Worm (Caenorhabditis elegans) whole organism, L4 larva: ENCODE data around the gene T24D5.3.

Experiments used
- R02D3.7 ChIP-seq: fragments of 150-350 bp; sonication (generic microtip); optimal IDR thresholded peaks from 3 replicates; lab custom pipeline; 2014; ENCODE audit warnings: missing biosample characterization, missing genetic modification characterization
- ceh-82 ChIP-seq: sonication (generic microtip); optimal IDR thresholded peaks from 2 replicates; lab custom pipeline; 2017; ENCODE audit warnings: missing biosample characterization, missing genetic modification characterization
- daf-12 ChIP-seq: fragments of 150-350 bp; optimal IDR thresholded peaks from 2 replicates; lab custom pipeline; 2014; ENCODE audit warnings: missing biosample characterization, missing genetic modification reagents, missing genetic modification characterization
- lin-38 ChIP-seq: fragments of 200-800 bp; sonication (Bioruptor generic); IDR thresholded peaks from 2 replicates; pipeline ENCODE4 v1.3.6; 2022; ENCODE audit warnings: missing genetic modification reagents, missing genetic modification characterization, missing compliant biosample characterization
- lin-39 ChIP-seq: fragments of 150-350 bp; optimal IDR thresholded peaks from 2 replicates; lab custom pipeline; 2014; ENCODE audit warnings: missing biosample characterization, missing genetic modification reagents, missing genetic modification characterization
- mdl-1 ChIP-seq, 2 experiments: fragments of 150-350 bp in 1 of 2; sonication (generic microtip) in 1 of 2; optimal IDR thresholded peaks; 2 replicates each; lab custom pipeline; 2014 to 2017; ENCODE audit warnings: missing biosample characterization in 2 of 2, missing genetic modification characterization in 2 of 2
- saeg-2 ChIP-seq: fragments of 200-800 bp; sonication (Bioruptor generic); IDR thresholded peaks from 2 replicates; pipeline ENCODE4 v1.3.6; 2022; ENCODE audit warnings: missing genetic modification reagents, missing genetic modification characterization, missing compliant biosample characterization

- TF ChIP-seq lin-39 (tag; lab: Kevin White, UChicago) (no peak), daf-12 (no peak), R02D3.7 (tag; lab: Kevin White, UChicago) (no peak), lin-38 (GFP tag; lab: Robert Waterston, UW) (no peak), mdl-1 (tag; optimal IDR thresholded peaks at IDR 0.05; lab: Kevin White, UChicago) (no peak), saeg-2 (GFP tag; lab: Robert Waterston, UW) (no peak), ceh-82 (tag; lab: Kevin White, UChicago) (no peak)
Observed at ce11 chrX:12596868-12597267, 17.0 kb downstream of the T24D5.3 start, which contains the start of gene T24D5.4.
